Worm (Caenorhabditis elegans): ENCODE data around the gene cpb-1.

ce11 chrIII:9344347-9344746 is 22.2 kb downstream of the cpb-1 start, which contains the start of gene emb-9:
- no peak for TF ChIP-seq snpc-4 (tag; optimal IDR thresholded peaks at IDR 0.05)
- no peak for TF ChIP-seq ztf-4 (tag; optimal IDR thresholded peaks at IDR 0.05)
